Worm (Caenorhabditis elegans) whole organism, midembryonic: Measurements from ENCODE around the gene cpr-6.

Source experiments
- T22C8.4 ChIP-seq: fragments of 200-800 bp; sonication (Bioruptor generic); IDR thresholded peaks from 2 replicates; pipeline ENCODE4 v1.3.6; 2022; ENCODE audit warnings: missing genetic modification characterization, missing compliant biosample characterization
- cog-1 ChIP-seq: sonication (generic microtip); optimal IDR thresholded peaks from 2 replicates; lab custom pipeline; 2016; ENCODE audit warnings: missing genetic modification characterization, missing compliant biosample characterization
- flt-1 ChIP-seq: fragments of 200-800 bp; sonication (Bioruptor generic); IDR thresholded peaks from 2 replicates; pipeline ENCODE4 v1.3.6; 2022; ENCODE audit warnings: missing genetic modification characterization, missing compliant biosample characterization
- klf-2 ChIP-seq: fragments of 200-800 bp; sonication (Bioruptor generic); conservative IDR thresholded peaks from 2 replicates; pipeline ENCODE4 v1.3.6; 2022; ENCODE audit warnings: missing genetic modification reagents, missing genetic modification characterization, missing compliant biosample characterization
- med-1 ChIP-seq: sonication (generic microtip); optimal IDR thresholded peaks from 2 replicates; lab custom pipeline; 2017; ENCODE audit warnings: missing genetic modification characterization, mild to moderate bottlenecking, missing compliant biosample characterization, antibody characterized with exemption, missing genetic modification reagents; ENCODE audit not compliant: insufficient read depth
- ref-1 ChIP-seq: fragments of 200-800 bp; sonication (Bioruptor generic); conservative IDR thresholded peaks from 2 replicates; pipeline ENCODE4 v1.3.6; 2022; ENCODE audit warnings: missing genetic modification reagents, missing genetic modification characterization, missing compliant biosample characterization
- tab-1 ChIP-seq: fragments of 200-800 bp; sonication (Bioruptor generic); IDR thresholded peaks from 2 replicates; pipeline ENCODE4 v1.3.6; 2022; ENCODE audit warnings: missing genetic modification characterization, missing compliant biosample characterization
- ztf-23 ChIP-seq: fragments of 200-800 bp; sonication (Bioruptor generic); IDR thresholded peaks from 2 replicates; pipeline ENCODE4 v1.3.6; 2022; ENCODE audit warnings: missing genetic modification reagents, missing genetic modification characterization, missing compliant biosample characterization
- ztf-29 ChIP-seq: fragments of 200-800 bp; sonication (Bioruptor generic); IDR thresholded peaks from 2 replicates; pipeline ENCODE4 v1.3.6; 2022; ENCODE audit warnings: missing genetic modification reagents, missing genetic modification characterization, missing compliant biosample characterization

The cpr-6 gene

DNA sequence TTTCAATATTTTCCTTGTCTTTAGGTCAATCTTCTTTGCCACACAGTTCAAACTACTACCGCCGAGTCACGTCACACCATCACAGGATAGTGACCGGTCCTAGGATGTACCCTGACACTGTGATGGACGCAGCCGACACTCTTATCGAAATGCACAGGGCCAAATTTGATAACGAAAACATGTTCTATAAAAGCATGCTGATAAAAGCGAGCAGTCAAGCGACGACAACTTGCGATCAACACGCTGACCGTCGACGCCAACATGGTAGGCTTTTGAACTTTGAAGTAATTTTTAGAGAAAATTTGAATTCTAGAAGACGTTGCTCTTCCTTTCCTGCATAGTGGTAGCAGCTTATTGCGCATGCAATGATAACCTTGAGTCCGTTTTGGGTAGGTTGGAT lies at the start of gene cpr-6:
cpr-6 (plus strand) TSS at position 217 of the 400 bp plus-strand sequence.
- no peak for TF ChIP-seq ztf-23 (GFP tag; lab: Robert Waterston, UW)
- no peak for TF ChIP-seq tab-1 (GFP tag; lab: Robert Waterston, UW)
- no peak for TF ChIP-seq T22C8.4
- TF ChIP-seq cog-1 (tag; lab: Kevin White, UChicago): no peak
- no peak for TF ChIP-seq med-1
- TF ChIP-seq ztf-29 (GFP tag; lab: Robert Waterston, UW): no peak
- no peak for TF ChIP-seq flt-1 (GFP tag; lab: Robert Waterston, UW)
- no peak for TF ChIP-seq ref-1
- no peak for TF ChIP-seq klf-2 (GFP tag; lab: Robert Waterston, UW)

DNA sequence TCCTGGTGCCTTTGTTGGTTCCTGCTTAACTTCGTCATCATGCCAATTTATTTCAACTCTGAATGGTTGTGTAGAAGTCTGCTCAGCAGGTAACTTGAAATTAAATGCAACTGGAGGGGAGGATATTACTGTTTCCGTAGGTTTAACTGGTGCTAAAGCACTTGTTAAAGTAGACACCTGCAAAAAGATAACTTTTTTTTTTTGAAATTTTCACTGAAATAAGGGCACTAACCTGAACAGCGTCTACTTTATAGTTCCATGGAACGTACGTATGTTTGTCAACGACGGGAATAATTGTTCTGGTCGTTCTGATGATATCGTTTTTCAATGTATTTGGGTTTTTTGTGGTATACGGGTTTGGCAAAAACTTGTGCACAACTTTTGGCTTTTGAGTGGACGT lies 46.5 kb upstream of the cpr-6 start:
- no peak for TF ChIP-seq ztf-29 (GFP tag; lab: Robert Waterston, UW)
- no peak for TF ChIP-seq tab-1 (GFP tag; lab: Robert Waterston, UW)
- TF ChIP-seq med-1: no peak
- TF ChIP-seq klf-2 (GFP tag; lab: Robert Waterston, UW): no peak
- TF ChIP-seq ztf-23 (GFP tag; lab: Robert Waterston, UW): no peak
- no peak for TF ChIP-seq flt-1 (GFP tag; lab: Robert Waterston, UW)
- no peak for TF ChIP-seq ref-1
- TF ChIP-seq cog-1 (tag; lab: Kevin White, UChicago): no peak
- TF ChIP-seq T22C8.4: no peak

DNA sequence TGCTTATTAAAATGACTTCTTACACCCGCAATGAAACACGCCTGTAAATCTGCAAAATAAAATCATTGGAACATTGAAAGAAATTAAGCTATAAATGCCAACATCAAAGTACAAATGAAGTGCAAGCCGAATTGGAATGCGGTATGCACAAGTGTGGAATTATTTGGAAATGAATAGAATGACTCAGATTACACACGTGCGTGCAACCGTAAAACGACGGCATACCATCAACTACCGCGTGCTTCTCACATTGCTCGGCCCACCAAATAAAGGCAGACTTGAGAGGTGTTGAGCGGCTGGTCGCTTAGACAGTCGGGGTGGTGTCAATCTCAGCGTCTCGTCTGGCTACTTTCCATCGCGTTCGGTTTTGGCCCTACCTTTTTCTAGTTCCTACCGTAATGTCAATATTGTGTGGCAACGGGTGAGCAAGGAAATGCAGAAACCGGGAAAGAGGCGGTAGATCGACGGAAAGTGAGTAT lies 44.6 kb upstream of the cpr-6 start, which contains the start of gene aaim-1:
aaim-1 (minus strand) TSS at position 51 of the 479 bp plus-strand sequence.
- no peak for TF ChIP-seq klf-2 (GFP tag; lab: Robert Waterston, UW)
- no peak for TF ChIP-seq T22C8.4
- TF ChIP-seq flt-1 (GFP tag; lab: Robert Waterston, UW): no peak
- TF ChIP-seq ref-1: no peak
- no peak for TF ChIP-seq cog-1 (tag; lab: Kevin White, UChicago)
- no peak for TF ChIP-seq med-1
- no peak for TF ChIP-seq ztf-29 (GFP tag; lab: Robert Waterston, UW)
- TF ChIP-seq ztf-23 (GFP tag; lab: Robert Waterston, UW): no peak
- TF ChIP-seq tab-1 (GFP tag; lab: Robert Waterston, UW): no peak

- TF ChIP-seq flt-1 (GFP tag; lab: Robert Waterston, UW): no peak
- TF ChIP-seq tab-1 (GFP tag; lab: Robert Waterston, UW): no peak
- TF ChIP-seq cog-1 (tag; lab: Kevin White, UChicago): no peak
- TF ChIP-seq med-1: no peak
These were observed 37.4 kb upstream of the cpr-6 start, which contains the start of gene dop-3 for ce11 chrX:6569624-6570023. Gene dop-3, minus strand, starts transcription at chrX:6569724.

- TF ChIP-seq ztf-29 (GFP tag; lab: Robert Waterston, UW) (no peak), tab-1 (GFP tag; lab: Robert Waterston, UW) (no peak), ztf-23 (GFP tag; lab: Robert Waterston, UW) (no peak), T22C8.4 (no peak), klf-2 (GFP tag; lab: Robert Waterston, UW) (no peak), cog-1 (tag; lab: Kevin White, UChicago) (no peak), ref-1 (no peak), med-1 (no peak), flt-1 (GFP tag; lab: Robert Waterston, UW) (no peak)
These were observed 34.0 kb upstream of the cpr-6 start for ce11 chrX:6572987-6573386.

- TF ChIP-seq ztf-29 (GFP tag; lab: Robert Waterston, UW) (no peak), med-1 (no peak), T22C8.4 (no peak), cog-1 (tag; lab: Kevin White, UChicago) (no peak), ztf-23 (GFP tag; lab: Robert Waterston, UW) (no peak), klf-2 (GFP tag; lab: Robert Waterston, UW) (no peak), flt-1 (GFP tag; lab: Robert Waterston, UW) (no peak), ref-1 (no peak), tab-1 (GFP tag; lab: Robert Waterston, UW) (no peak)
These were observed 31.0 kb upstream of the cpr-6 start for ce11 chrX:6575992-6576391.

DNA sequence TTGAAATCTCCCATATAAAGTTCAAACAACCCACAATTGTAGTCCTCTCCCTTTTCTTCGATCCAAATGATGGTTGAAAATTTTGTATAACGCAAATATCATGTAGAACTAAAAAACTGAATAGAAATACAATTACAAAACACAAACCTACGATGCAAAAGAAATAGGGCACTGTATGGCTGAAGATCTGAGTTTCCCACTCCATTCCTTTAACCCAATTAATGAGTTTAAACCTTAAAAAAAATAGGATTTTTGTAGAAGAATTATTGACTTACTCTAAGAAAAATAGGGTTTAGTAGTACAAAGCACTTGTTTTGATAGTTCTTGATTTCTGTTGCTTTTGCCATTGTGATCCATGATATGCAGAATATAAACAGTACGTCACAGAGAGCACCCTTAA lies 23.6 kb upstream of the cpr-6 start:
- no peak for TF ChIP-seq ztf-29 (GFP tag; lab: Robert Waterston, UW)
- TF ChIP-seq ztf-23 (GFP tag; lab: Robert Waterston, UW): no peak
- no peak for TF ChIP-seq T22C8.4
- TF ChIP-seq klf-2 (GFP tag; lab: Robert Waterston, UW): no peak
- no peak for TF ChIP-seq cog-1 (tag; lab: Kevin White, UChicago)
- no peak for TF ChIP-seq flt-1 (GFP tag; lab: Robert Waterston, UW)
- no peak for TF ChIP-seq ref-1

- TF ChIP-seq ref-1: no peak
- no peak for TF ChIP-seq flt-1 (GFP tag; lab: Robert Waterston, UW)
- TF ChIP-seq cog-1 (tag; lab: Kevin White, UChicago): no peak
- TF ChIP-seq klf-2 (GFP tag; lab: Robert Waterston, UW): no peak
- TF ChIP-seq ztf-29 (GFP tag; lab: Robert Waterston, UW): no peak
- TF ChIP-seq ztf-23 (GFP tag; lab: Robert Waterston, UW): no peak
- TF ChIP-seq tab-1 (GFP tag; lab: Robert Waterston, UW): no peak
- TF ChIP-seq T22C8.4: no peak
- no peak for TF ChIP-seq med-1
These were observed 18.5 kb upstream of the cpr-6 start, which contains the start of gene fbxl-4 for ce11 chrX:6588495-6588894. Gene fbxl-4, plus strand, starts transcription at chrX:6588795.

ce11 chrX:6591674-6592073 lies 15.3 kb upstream of the cpr-6 start:
- TF ChIP-seq ztf-23 (GFP tag; lab: Robert Waterston, UW) (no peak), flt-1 (GFP tag; lab: Robert Waterston, UW) (no peak), klf-2 (GFP tag; lab: Robert Waterston, UW) (no peak), T22C8.4 (no peak)

- TF ChIP-seq ref-1: peak; percentile 88
- peak; percentile 93 for TF ChIP-seq T22C8.4
- peak; percentile 96 for TF ChIP-seq tab-1 (GFP tag; lab: Robert Waterston, UW)
- peak; percentile 65 for TF ChIP-seq cog-1 (tag; lab: Kevin White, UChicago)
- TF ChIP-seq med-1: peak; percentile 85
- peak; percentile 96 for TF ChIP-seq ztf-23 (GFP tag; lab: Robert Waterston, UW)
- TF ChIP-seq ztf-29 (GFP tag; lab: Robert Waterston, UW): peak; percentile 93
- peak; percentile 97 for TF ChIP-seq flt-1 (GFP tag; lab: Robert Waterston, UW)
- peak; percentile 94 for TF ChIP-seq klf-2 (GFP tag; lab: Robert Waterston, UW)
These were observed 13.7 kb upstream of the cpr-6 start for ce11 chrX:6593178-6593786.
